Fruit fly (Drosophila melanogaster): ENCODE measurements around the gene CG34450.

- TF ChIP-seq ttk (optimal IDR thresholded peaks at IDR 0.05) (no peak), Sin3A (optimal IDR thresholded peaks at IDR 0.05) (no peak), psq (optimal IDR thresholded peaks at IDR 0.05) (no peak), insv (optimal IDR thresholded peaks at IDR 0.05) (no peak), h (optimal IDR thresholded peaks at IDR 0.05) (no peak)
Observed at dm6 chrX:9352112-9353096, 22.1 kb upstream of the CG34450 start.
